Worm (Caenorhabditis elegans) whole organism, midembryonic: Measurements from ENCODE around the gene K12H6.8.

Source experiments
- T22C8.4 ChIP-seq: fragments of 200-800 bp; sonication (Bioruptor generic); IDR thresholded peaks from 2 replicates; pipeline ENCODE4 v1.3.6; 2022; ENCODE audit warnings: missing genetic modification characterization, missing compliant biosample characterization
- cog-1 ChIP-seq: sonication (generic microtip); optimal IDR thresholded peaks from 2 replicates; lab custom pipeline; 2016; ENCODE audit warnings: missing genetic modification characterization, missing compliant biosample characterization
- flt-1 ChIP-seq: fragments of 200-800 bp; sonication (Bioruptor generic); IDR thresholded peaks from 2 replicates; pipeline ENCODE4 v1.3.6; 2022; ENCODE audit warnings: missing genetic modification characterization, missing compliant biosample characterization
- klf-2 ChIP-seq: fragments of 200-800 bp; sonication (Bioruptor generic); conservative IDR thresholded peaks from 2 replicates; pipeline ENCODE4 v1.3.6; 2022; ENCODE audit warnings: missing genetic modification reagents, missing genetic modification characterization, missing compliant biosample characterization
- med-1 ChIP-seq: sonication (generic microtip); optimal IDR thresholded peaks from 2 replicates; lab custom pipeline; 2017; ENCODE audit warnings: missing genetic modification characterization, mild to moderate bottlenecking, missing compliant biosample characterization, antibody characterized with exemption, missing genetic modification reagents; ENCODE audit not compliant: insufficient read depth
- ref-1 ChIP-seq: fragments of 200-800 bp; sonication (Bioruptor generic); conservative IDR thresholded peaks from 2 replicates; pipeline ENCODE4 v1.3.6; 2022; ENCODE audit warnings: missing genetic modification reagents, missing genetic modification characterization, missing compliant biosample characterization
- tab-1 ChIP-seq: fragments of 200-800 bp; sonication (Bioruptor generic); IDR thresholded peaks from 2 replicates; pipeline ENCODE4 v1.3.6; 2022; ENCODE audit warnings: missing genetic modification characterization, missing compliant biosample characterization
- ztf-23 ChIP-seq: fragments of 200-800 bp; sonication (Bioruptor generic); IDR thresholded peaks from 2 replicates; pipeline ENCODE4 v1.3.6; 2022; ENCODE audit warnings: missing genetic modification reagents, missing genetic modification characterization, missing compliant biosample characterization
- ztf-29 ChIP-seq: fragments of 200-800 bp; sonication (Bioruptor generic); IDR thresholded peaks from 2 replicates; pipeline ENCODE4 v1.3.6; 2022; ENCODE audit warnings: missing genetic modification reagents, missing genetic modification characterization, missing compliant biosample characterization

Gene K12H6.8

ce11 chrII:2846552-2846951, 18.9 kb downstream of the K12H6.8 start:
- TF ChIP-seq cog-1 (no peak), flt-1 (GFP tag; lab: Robert Waterston, UW) (no peak), ztf-23 (GFP tag; lab: Robert Waterston, UW) (no peak)

- TF ChIP-seq T22C8.4 (no peak), med-1 (no peak), klf-2 (GFP tag; lab: Robert Waterston, UW) (no peak), cog-1 (no peak), flt-1 (GFP tag; lab: Robert Waterston, UW) (no peak), ztf-29 (GFP tag; lab: Robert Waterston, UW) (no peak), ref-1 (GFP tag; lab: Robert Waterston, UW) (no peak), tab-1 (GFP tag; lab: Robert Waterston, UW) (no peak), ztf-23 (GFP tag; lab: Robert Waterston, UW) (no peak)
These were observed 24.8 kb downstream of the K12H6.8 start, which contains the start of gene ptc-3 for ce11 chrII:2852493-2852892. TSS of gene ptc-3 (minus strand) at chrII:2852593.

- TF ChIP-seq flt-1 (GFP tag; lab: Robert Waterston, UW) (no peak), cog-1 (no peak), tab-1 (GFP tag; lab: Robert Waterston, UW) (no peak), klf-2 (GFP tag; lab: Robert Waterston, UW) (no peak), ref-1 (GFP tag; lab: Robert Waterston, UW) (no peak), ztf-23 (GFP tag; lab: Robert Waterston, UW) (no peak), ztf-29 (GFP tag; lab: Robert Waterston, UW) (no peak), T22C8.4 (no peak), med-1 (no peak)
These were observed 26.1 kb downstream of the K12H6.8 start for ce11 chrII:2853767-2854166.

ce11 chrII:2854794-2855193, 27.1 kb downstream of the K12H6.8 start:
- TF ChIP-seq tab-1 (GFP tag; lab: Robert Waterston, UW) (no peak), ztf-29 (GFP tag; lab: Robert Waterston, UW) (peak; percentile 34; the same call in 1 of the 2 replicates)

- no peak for TF ChIP-seq tab-1 (GFP tag; lab: Robert Waterston, UW)
- TF ChIP-seq flt-1 (GFP tag; lab: Robert Waterston, UW), result no peak
- no peak for TF ChIP-seq ref-1 (GFP tag; lab: Robert Waterston, UW)
- TF ChIP-seq med-1, result no peak
- no peak for TF ChIP-seq klf-2 (GFP tag; lab: Robert Waterston, UW)
- TF ChIP-seq ztf-29 (GFP tag; lab: Robert Waterston, UW), result no peak
- no peak for TF ChIP-seq cog-1
- TF ChIP-seq ztf-23 (GFP tag; lab: Robert Waterston, UW), result no peak
- no peak for TF ChIP-seq T22C8.4
These were observed 28.4 kb downstream of the K12H6.8 start for ce11 chrII:2856114-2856513.

ce11 chrII:2857559-2857958, 29.9 kb downstream of the K12H6.8 start:
- TF ChIP-seq klf-2 (GFP tag; lab: Robert Waterston, UW) (no peak), ztf-29 (GFP tag; lab: Robert Waterston, UW) (no peak), ref-1 (GFP tag; lab: Robert Waterston, UW) (no peak), tab-1 (GFP tag; lab: Robert Waterston, UW) (no peak), ztf-23 (GFP tag; lab: Robert Waterston, UW) (no peak), med-1 (no peak), T22C8.4 (no peak), flt-1 (GFP tag; lab: Robert Waterston, UW) (no peak), cog-1 (no peak)

ce11 chrII:2858851-2859250, 31.2 kb downstream of the K12H6.8 start:
- no peak for TF ChIP-seq flt-1 (GFP tag; lab: Robert Waterston, UW)
- no peak for TF ChIP-seq ztf-23 (GFP tag; lab: Robert Waterston, UW)
- no peak for TF ChIP-seq klf-2 (GFP tag; lab: Robert Waterston, UW)
- no peak for TF ChIP-seq ztf-29 (GFP tag; lab: Robert Waterston, UW)
- no peak for TF ChIP-seq T22C8.4
- no peak for TF ChIP-seq tab-1 (GFP tag; lab: Robert Waterston, UW)
- TF ChIP-seq cog-1, result no peak
- no peak for TF ChIP-seq med-1
- no peak for TF ChIP-seq ref-1 (GFP tag; lab: Robert Waterston, UW)

- TF ChIP-seq ztf-23 (GFP tag; lab: Robert Waterston, UW) (no peak), ztf-29 (GFP tag; lab: Robert Waterston, UW) (no peak; the same call in 1 of the 2 replicates), flt-1 (GFP tag; lab: Robert Waterston, UW) (no peak), med-1 (no peak), tab-1 (GFP tag; lab: Robert Waterston, UW) (no peak), T22C8.4 (no peak), klf-2 (GFP tag; lab: Robert Waterston, UW) (no peak), cog-1 (no peak), ref-1 (GFP tag; lab: Robert Waterston, UW) (no peak)
These were observed 31.6 kb downstream of the K12H6.8 start for ce11 chrII:2859315-2859714.

- TF ChIP-seq flt-1 (GFP tag; lab: Robert Waterston, UW), result peak; percentile 81
- no peak for TF ChIP-seq ztf-29 (GFP tag; lab: Robert Waterston, UW)
- peak; percentile 64 for TF ChIP-seq tab-1 (GFP tag; lab: Robert Waterston, UW)
- TF ChIP-seq ref-1 (GFP tag; lab: Robert Waterston, UW), result no peak
- TF ChIP-seq klf-2 (GFP tag; lab: Robert Waterston, UW), result no peak
- peak; percentile 52; the same call in 1 of the 2 replicates for TF ChIP-seq ztf-23 (GFP tag; lab: Robert Waterston, UW)
These were observed 32.5 kb downstream of the K12H6.8 start for ce11 chrII:2859873-2860821.
